Fruit fly (Drosophila melanogaster) whole organism, embryonic: ENCODE measurements around the gene CG13862.

Source experiments
- ATbp ChIP-seq: fragments of 200-800 bp; sonication (Bioruptor generic); optimal IDR thresholded peaks from 2 replicates; lab custom pipeline; 2017; ENCODE audit warnings: missing biosample characterization, mild to moderate bottlenecking, missing genetic modification characterization, missing genetic modification reagents
- Ada2b ChIP-seq: fragments of 200-800 bp; sonication (Bioruptor generic); IDR thresholded peaks from 2 replicates; pipeline ENCODE4 v1.3.6; 2022; ENCODE audit warnings: missing biosample characterization, missing genetic modification characterization
- Bteb2 ChIP-seq: fragments of 200-800 bp; sonication (Bioruptor generic); optimal IDR thresholded peaks from 2 replicates; lab custom pipeline; 2016; ENCODE audit warnings: missing biosample characterization, missing genetic modification characterization
- CG10321 ChIP-seq: fragments of 200-800 bp; sonication (Bioruptor generic); IDR thresholded peaks from 2 replicates; pipeline ENCODE4 v1.3.6; 2022; ENCODE audit warnings: missing biosample characterization, missing genetic modification characterization
- CG11696 ChIP-seq: fragments of 200-800 bp; sonication (Bioruptor generic); IDR thresholded peaks from 2 replicates; pipeline ENCODE4 v1.3.6; 2022; ENCODE audit warnings: missing biosample characterization, missing genetic modification characterization
- CG12071 ChIP-seq: fragments of 200-800 bp; sonication (Bioruptor generic); optimal IDR thresholded peaks from 3 replicates; lab custom pipeline; 2018; ENCODE audit warnings: missing biosample characterization, mild to moderate bottlenecking, missing genetic modification characterization
- CG12769 ChIP-seq: fragments of 200-800 bp; sonication (Bioruptor generic); optimal IDR thresholded peaks from 2 replicates; lab custom pipeline; 2019; ENCODE audit warnings: missing biosample characterization, mild to moderate bottlenecking, missing genetic modification characterization, moderate library complexity
- CG18599 ChIP-seq: fragments of 200-800 bp; sonication (Bioruptor generic); optimal IDR thresholded peaks from 3 replicates; lab custom pipeline; 2017; ENCODE audit warnings: missing biosample characterization, missing genetic modification characterization, mild to moderate bottlenecking, moderate library complexity, missing genetic modification reagents
- CG18619 ChIP-seq: fragments of 200-800 bp; sonication (Bioruptor generic); optimal IDR thresholded peaks from 3 replicates; lab custom pipeline; 2017; ENCODE audit warnings: missing biosample characterization, mild to moderate bottlenecking, missing genetic modification characterization
- CG2120 ChIP-seq: fragments of 200-800 bp; sonication (Bioruptor generic); optimal IDR thresholded peaks from 3 replicates; lab custom pipeline; 2016; ENCODE audit warnings: missing biosample characterization, missing genetic modification characterization
- CG2678 ChIP-seq: fragments of 200-800 bp; sonication (Bioruptor generic); optimal IDR thresholded peaks from 3 replicates; lab custom pipeline; 2019; ENCODE audit warnings: missing biosample characterization, mild to moderate bottlenecking, missing genetic modification characterization, moderate library complexity
- CG30403 ChIP-seq: fragments of 200-800 bp; sonication (Bioruptor generic); optimal IDR thresholded peaks from 3 replicates; lab custom pipeline; 2016; ENCODE audit warnings: missing biosample characterization, missing genetic modification characterization
- CG30431 ChIP-seq: fragments of 200-800 bp; sonication (Bioruptor generic); optimal IDR thresholded peaks from 2 replicates; lab custom pipeline; 2017; ENCODE audit warnings: missing biosample characterization, missing genetic modification characterization
- CG3281 ChIP-seq: fragments of 200-800 bp; sonication (Bioruptor generic); optimal IDR thresholded peaks from 3 replicates; lab custom pipeline; 2017; ENCODE audit warnings: missing biosample characterization, mild to moderate bottlenecking, missing genetic modification characterization
- CG33557 ChIP-seq: fragments of 200-800 bp; sonication (Bioruptor generic); optimal IDR thresholded peaks from 2 replicates; lab custom pipeline; 2019; ENCODE audit warnings: missing biosample characterization, mild to moderate bottlenecking, missing genetic modification characterization, moderate library complexity
- CG43689 ChIP-seq: fragments of 200-800 bp; sonication (Bioruptor generic); IDR thresholded peaks from 2 replicates; pipeline ENCODE4 v1.3.6; 2022; ENCODE audit warnings: missing biosample characterization, missing genetic modification characterization
- CG5180 ChIP-seq: fragments of 200-800 bp; sonication (Bioruptor generic); optimal IDR thresholded peaks from 3 replicates; lab custom pipeline; 2017; ENCODE audit warnings: missing biosample characterization, missing genetic modification characterization, mild to moderate bottlenecking, moderate library complexity, missing genetic modification reagents
- CG6689 ChIP-seq: fragments of 200-800 bp; sonication (Bioruptor generic); IDR thresholded peaks from 2 replicates; pipeline ENCODE4 v1.3.6; 2022; ENCODE audit warnings: missing biosample characterization, missing genetic modification characterization
- CG6765 ChIP-seq: fragments of 200-800 bp; sonication (Bioruptor generic); optimal IDR thresholded peaks from 3 replicates; lab custom pipeline; 2017; ENCODE audit warnings: missing biosample characterization, mild to moderate bottlenecking, missing genetic modification characterization
- CG7372 ChIP-seq: fragments of 200-800 bp; sonication (Bioruptor generic); IDR thresholded peaks from 2 replicates; pipeline ENCODE4 v1.3.6; 2022; ENCODE audit warnings: missing biosample characterization, missing genetic modification characterization
- CG8290 ChIP-seq, 3 experiments: fragments of 200-800 bp; sonication (Bioruptor generic); optimal IDR thresholded peaks; 2 replicates each; lab custom pipeline; 2016 to 2019; ENCODE audit warnings: missing biosample characterization in 3 of 3, missing genetic modification characterization in 3 of 3, mild to moderate bottlenecking in 2 of 3, moderate library complexity in 1 of 3
- CG9727 ChIP-seq: fragments of 200-800 bp; sonication (Bioruptor generic); optimal IDR thresholded peaks from 3 replicates; lab custom pipeline; 2017; ENCODE audit warnings: missing biosample characterization, mild to moderate bottlenecking, missing genetic modification characterization
- Ets65A ChIP-seq: fragments of 200-800 bp; sonication (Bioruptor generic); peaks from one replicate; lab custom pipeline; 2016; ENCODE audit warnings: missing biosample characterization, missing genetic modification characterization
- Fer3 ChIP-seq: fragments of 200-800 bp; sonication (Bioruptor generic); optimal IDR thresholded peaks from 2 replicates; lab custom pipeline; 2018; ENCODE audit warnings: missing biosample characterization, mild to moderate bottlenecking, missing genetic modification characterization, moderate library complexity
- GATAe ChIP-seq: fragments of 200-800 bp; sonication (Bioruptor generic); conservative IDR thresholded peaks from 2 replicates; pipeline ENCODE4 v1.3.6; 2022; ENCODE audit warnings: missing biosample characterization, missing genetic modification characterization
- Hmr ChIP-seq: fragments of 200-800 bp; sonication (Bioruptor generic); optimal IDR thresholded peaks from 3 replicates; lab custom pipeline; 2017; ENCODE audit warnings: mild to moderate bottlenecking, missing biosample characterization, missing genetic modification reagents, missing genetic modification characterization
- Lhr ChIP-seq: fragments of 200-800 bp; sonication (Bioruptor generic); optimal IDR thresholded peaks from 3 replicates; lab custom pipeline; 2017; ENCODE audit warnings: mild to moderate bottlenecking, missing biosample characterization, missing genetic modification reagents, missing genetic modification characterization
- Med ChIP-seq: fragments of 200-800 bp; sonication (Bioruptor generic); peaks from one replicate; lab custom pipeline; 2016; ENCODE audit warnings: missing biosample characterization, missing genetic modification characterization, mild to moderate bottlenecking, inconsistent platforms, moderate library complexity
- Meics ChIP-seq: fragments of 200-800 bp; sonication (Bioruptor generic); optimal IDR thresholded peaks from 2 replicates; lab custom pipeline; 2017; ENCODE audit warnings: missing biosample characterization, mild to moderate bottlenecking, missing genetic modification characterization
- NC2β ChIP-seq: fragments of 200-800 bp; sonication (Bioruptor generic); optimal IDR thresholded peaks from 2 replicates; lab custom pipeline; 2016; ENCODE audit warnings: missing biosample characterization, missing genetic modification characterization
- Ptx1 ChIP-seq: fragments of 200-800 bp; sonication (Bioruptor generic); IDR thresholded peaks from 2 replicates; pipeline ENCODE4 v1.3.6; 2022; ENCODE audit warnings: missing biosample characterization, missing genetic modification characterization
- Stat92E ChIP-seq, 3 experiments: fragments of >200 bp in 2 of 3; fragments of 200-800 bp in 1 of 3; sonication (Bioruptor generic) in 1 of 3; optimal IDR thresholded peaks; 2 replicates each; lab custom pipeline; 2017 to 2019; ENCODE audit warnings: missing biosample characterization in 3 of 3, missing genetic modification characterization in 3 of 3, mild to moderate bottlenecking in 1 of 3, moderate library complexity in 1 of 3
- Xrp1 ChIP-seq: fragments of 200-800 bp; sonication (Bioruptor generic); IDR thresholded peaks from 2 replicates; pipeline ENCODE4 v1.3.6; 2022; ENCODE audit warnings: missing biosample characterization, missing genetic modification characterization
- az2 ChIP-seq: fragments of 200-800 bp; sonication (Bioruptor generic); optimal IDR thresholded peaks from 3 replicates; lab custom pipeline; 2016; ENCODE audit warnings: missing biosample characterization, missing genetic modification characterization
- bbx ChIP-seq: fragments of 200-800 bp; sonication (Bioruptor generic); IDR thresholded peaks from 2 replicates; pipeline ENCODE4 v1.3.6; 2022; ENCODE audit warnings: missing biosample characterization, missing genetic modification characterization; ENCODE audit not compliant: partially characterized antibody
- cato ChIP-seq: fragments of 200-800 bp; sonication (Bioruptor generic); optimal IDR thresholded peaks from 2 replicates; lab custom pipeline; 2016; ENCODE audit warnings: missing biosample characterization, missing genetic modification characterization, borderline replicate concordance
- cg ChIP-seq: fragments of 200-800 bp; sonication (Bioruptor generic); optimal IDR thresholded peaks from 3 replicates; lab custom pipeline; 2019; ENCODE audit warnings: missing biosample characterization, mild to moderate bottlenecking, missing genetic modification characterization, moderate library complexity
- dati ChIP-seq: fragments of 200-800 bp; sonication (Bioruptor generic); IDR thresholded peaks from 2 replicates; pipeline ENCODE4 v1.3.6; 2022; ENCODE audit warnings: missing biosample characterization, missing genetic modification characterization
- dm ChIP-seq: fragments of 200-800 bp; sonication (Bioruptor generic); optimal IDR thresholded peaks from 3 replicates; lab custom pipeline; 2016; ENCODE audit warnings: missing biosample characterization, missing genetic modification characterization
- fd3F ChIP-seq: fragments of 200-800 bp; sonication (Bioruptor generic); optimal IDR thresholded peaks from 2 replicates; lab custom pipeline; 2018; ENCODE audit warnings: missing biosample characterization, mild to moderate bottlenecking, missing genetic modification characterization, moderate library complexity
- gem ChIP-seq: fragments of 200-800 bp; sonication (Bioruptor generic); optimal IDR thresholded peaks from 2 replicates; lab custom pipeline; 2019; ENCODE audit warnings: missing biosample characterization, mild to moderate bottlenecking, missing genetic modification characterization, moderate library complexity
- gsb ChIP-seq: fragments of 200-800 bp; sonication (Bioruptor generic); IDR thresholded peaks from 2 replicates; pipeline ENCODE4 v1.3.6; 2022; ENCODE audit warnings: missing biosample characterization, missing genetic modification characterization
- lilli ChIP-seq: fragments of 200-800 bp; sonication (Bioruptor generic); optimal IDR thresholded peaks from 3 replicates; lab custom pipeline; 2016; ENCODE audit warnings: missing biosample characterization, missing genetic modification characterization
- mam ChIP-seq: fragments of 200-800 bp; sonication (Bioruptor generic); optimal IDR thresholded peaks from 3 replicates; lab custom pipeline; 2016; ENCODE audit warnings: missing biosample characterization, missing genetic modification characterization
- row ChIP-seq: fragments of 200-800 bp; sonication (Bioruptor generic); IDR thresholded peaks from 3 replicates; pipeline ENCODE4 v1.3.6; 2022; ENCODE audit warnings: missing biosample characterization, missing genetic modification characterization
- run ChIP-seq: fragments of 200-800 bp; sonication (Bioruptor generic); optimal IDR thresholded peaks from 3 replicates; lab custom pipeline; 2018; ENCODE audit warnings: missing biosample characterization, mild to moderate bottlenecking, missing genetic modification characterization
- tio ChIP-seq: fragments of 200-800 bp; sonication (Bioruptor generic); optimal IDR thresholded peaks from 2 replicates; lab custom pipeline; 2017; ENCODE audit warnings: missing biosample characterization, missing genetic modification characterization, inconsistent platforms
- toy ChIP-seq: fragments of 200-800 bp; sonication (Bioruptor generic); IDR thresholded peaks from 2 replicates; pipeline ENCODE4 v1.3.6; 2022; ENCODE audit warnings: missing biosample characterization, missing genetic modification characterization
- trem ChIP-seq: fragments of 200-800 bp; optimal IDR thresholded peaks from 3 replicates; lab custom pipeline; 2019; ENCODE audit warnings: missing biosample characterization, mild to moderate bottlenecking, missing genetic modification characterization, moderate library complexity
- z ChIP-seq: fragments of 200-800 bp; sonication (Bioruptor generic); IDR thresholded peaks from 3 replicates; pipeline ENCODE4 v1.3.6; 2022; ENCODE audit warnings: missing biosample characterization, missing genetic modification characterization

Gene CG13862

DNA sequence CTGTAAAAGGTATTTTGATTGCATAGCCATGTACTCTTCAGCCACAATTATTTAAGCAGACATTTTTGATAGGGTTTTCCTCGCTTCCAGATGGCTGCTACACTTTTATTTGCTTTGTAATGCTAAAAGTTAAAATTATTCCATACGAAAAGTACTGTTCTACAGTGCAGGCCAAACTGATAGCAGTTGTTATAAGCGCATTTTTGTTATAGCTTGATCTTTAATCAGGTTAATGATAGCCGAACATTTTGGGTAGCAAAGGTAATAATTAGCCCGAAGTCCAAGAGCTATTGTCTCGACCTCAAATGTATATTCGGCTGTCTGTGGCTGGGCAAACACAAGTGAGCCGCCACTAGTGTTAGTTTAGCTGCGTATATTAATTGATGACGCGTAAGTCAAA lies 26.2 kb downstream of the CG13862 start:
- TF ChIP-seq Fer3 (peak; percentile 18), row (GFP tag; lab: Robert Waterston, UW) (0 out of 3 replicates have a peak, but pooled peaks have one; percentile 5), CG12769 (peak; percentile 13), GATAe (GFP tag; lab: Robert Waterston, UW) (no peak), gem (tag; lab: Kevin White, UChicago) (peak; percentile 1), CG5180 (no peak), CG8290 (GFP tag; optimal IDR thresholded peaks at IDR 0.05; lab: Kevin White, UChicago) (no peak), CG8290 (tag; optimal IDR thresholded peaks at IDR 0.05; lab: Kevin White, UChicago) (peak in 1 of 2 experiments; percentile 20), CG7372 (GFP tag; lab: Robert Waterston, UW) (no peak), CG11696 (0 out of 2 replicates have a peak, but pooled peaks have one; percentile 56), run (tag; lab: Kevin White, UChicago) (no peak), CG6765 (GFP tag; lab: Kevin White, UChicago) (no peak), Ada2b (peak; percentile 10; the same call in 1 of the 2 replicates), lilli (GFP tag; lab: Kevin White, UChicago) (peak; percentile 19), CG3281 (GFP tag; lab: Kevin White, UChicago) (peak; percentile 13), Hmr (GFP tag; lab: Kevin White, UChicago) (peak; percentile 22), Ets65A (peak; percentile 45), CG30403 (GFP tag; lab: Kevin White, UChicago) (peak; percentile 7), Meics (GFP tag; lab: Kevin White, UChicago) (peak; percentile 17), Ptx1 (GFP tag; lab: Robert Waterston, UW) (0 out of 2 replicates have a peak, but pooled peaks have one; percentile 7), CG18599 (GFP tag; lab: Kevin White, UChicago) (peak; percentile 21), CG2678 (peak; percentile 12), tio (peak; percentile 22), Med (GFP tag; lab: Kevin White, UChicago) (peak; percentile 55), CG2120 (GFP tag; lab: Kevin White, UChicago) (peak; percentile 0), cg (GFP tag; lab: Kevin White, UChicago) (no peak), CG9727 (GFP tag; lab: Kevin White, UChicago) (peak; percentile 4), Xrp1 (0 out of 2 replicates have a peak, but pooled peaks have one; percentile 35)

- peak in 1 of 3 experiments; percentile 15 for TF ChIP-seq Stat92E (GFP tag; optimal IDR thresholded peaks at IDR 0.05; lab: Kevin White, UChicago)
- TF ChIP-seq dm: no peak
- 0 out of 2 replicates have a peak, but pooled peaks have one; percentile 27 for TF ChIP-seq CG43689 (GFP tag; lab: Robert Waterston, UW)
- peak; percentile 77 for TF ChIP-seq ATbp (GFP tag; lab: Kevin White, UChicago)
- TF ChIP-seq trem (tag; lab: Kevin White, UChicago): peak; percentile 52
- peak; percentile 82 for TF ChIP-seq NC2β
- peak; percentile 58 for TF ChIP-seq CG18619 (GFP tag; lab: Kevin White, UChicago)
- TF ChIP-seq CG6689 (GFP tag; lab: Robert Waterston, UW): peak; percentile 81
- peak; percentile 64 for TF ChIP-seq cato
- peak; percentile 2 for TF ChIP-seq fd3F (GFP tag; lab: Kevin White, UChicago)
- TF ChIP-seq CG10321 (GFP tag; lab: Robert Waterston, UW): no peak
- TF ChIP-seq z (GFP tag; lab: Robert Waterston, UW): no peak
- TF ChIP-seq Bteb2: peak; percentile 36
- peak; percentile 65 for TF ChIP-seq CG12769
- TF ChIP-seq CG12071: peak; percentile 57
- peak; percentile 49 for TF ChIP-seq gsb (GFP tag; lab: Robert Waterston, UW)
- peak; percentile 37 for TF ChIP-seq CG30431 (GFP tag; lab: Kevin White, UChicago)
- no peak for TF ChIP-seq bbx (GFP tag; lab: Robert Waterston, UW)
- TF ChIP-seq Ptx1 (GFP tag; lab: Robert Waterston, UW): peak; percentile 77
- TF ChIP-seq dati (GFP tag; lab: Robert Waterston, UW): no peak
- TF ChIP-seq az2 (GFP tag; lab: Kevin White, UChicago): peak; percentile 65
- peak; percentile 73 for TF ChIP-seq Lhr (GFP tag; lab: Kevin White, UChicago)
- no peak for TF ChIP-seq mam
- peak; percentile 86 for TF ChIP-seq CG33557 (GFP tag; lab: Kevin White, UChicago)
- no peak for TF ChIP-seq toy (GFP tag; lab: Robert Waterston, UW)
These were observed 27.0 kb downstream of the CG13862 start for dm6 chr3R:22358810-22359209.
